Fruit fly (Drosophila melanogaster): ENCODE results near the gene smog.
A peak's percentile ranks its signal among the peaks of the same experiment; 100 is the strongest.

smog gene

DNA sequence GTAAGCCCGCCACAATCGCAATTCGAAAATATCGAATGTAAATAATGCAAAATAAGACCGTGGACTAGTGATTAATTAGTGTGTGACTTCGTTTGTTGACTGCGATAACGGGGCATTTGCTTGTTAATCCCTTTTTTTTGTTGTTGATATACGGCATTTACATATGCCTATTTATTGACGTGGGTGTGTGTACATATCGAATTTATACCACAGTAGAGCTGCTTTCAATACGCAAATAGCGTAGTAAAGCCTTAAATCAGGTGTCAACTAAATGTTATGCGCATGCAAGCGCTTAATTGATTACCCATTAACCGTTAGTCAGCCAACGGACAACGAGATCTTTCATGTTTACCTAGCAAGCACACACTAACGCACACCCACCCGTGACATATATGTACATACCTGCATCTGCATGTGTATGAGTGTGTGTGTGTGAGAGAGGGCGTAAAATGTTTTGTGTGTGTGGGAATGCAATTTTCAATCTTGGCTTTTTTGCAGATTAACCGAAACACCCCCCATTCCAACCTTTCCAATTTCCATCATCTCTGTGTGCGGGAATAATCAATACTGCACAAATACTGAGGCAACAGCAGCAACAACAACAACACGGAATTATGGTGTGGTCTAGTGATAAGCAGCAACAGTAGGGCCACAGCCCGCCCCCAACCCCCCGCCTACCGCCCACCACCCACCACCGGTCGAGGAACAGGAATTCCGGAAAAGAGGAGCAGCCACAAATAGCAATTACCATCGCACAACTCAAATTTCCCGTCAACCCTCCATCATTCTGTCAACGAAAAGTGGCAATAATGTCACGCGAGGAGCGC is 14.0 kb upstream of the smog start (continued):
- TF ChIP-seq grau (tag; optimal IDR thresholded peaks at IDR 0.05) (no peak), gfzf (GFP tag; optimal IDR thresholded peaks at IDR 0.05) (no peak), kah (GFP tag; optimal IDR thresholded peaks at IDR 0.05) (peak; percentile 36), wek (GFP tag; optimal IDR thresholded peaks at IDR 0.05) (peak; percentile 63), CG2875 (GFP tag; optimal IDR thresholded peaks at IDR 0.05) (peak; percentile 68), NC2α (GFP tag; optimal IDR thresholded peaks at IDR 0.05) (no peak), vfl (GFP tag; optimal IDR thresholded peaks at IDR 0.05) (no peak), CG10209 (GFP tag; optimal IDR thresholded peaks at IDR 0.05) (peak; percentile 38), CG12071 (GFP tag; optimal IDR thresholded peaks at IDR 0.05) (peak; percentile 66), Pdp1 (GFP tag; optimal IDR thresholded peaks at IDR 0.05) (peak in 1 of 2 experiments; percentile 4), pfk (GFP tag; optimal IDR thresholded peaks at IDR 0.05) (peak; percentile 47), Med (GFP tag) (peak; percentile 65), D (optimal IDR thresholded peaks at IDR 0.05) (no peak), D (GFP tag; optimal IDR thresholded peaks at IDR 0.05) (peak; percentile 49), Ssrp (tag; optimal IDR thresholded peaks at IDR 0.05) (peak; percentile 1), trh (GFP tag; optimal IDR thresholded peaks at IDR 0.05) (no peak), CG11560 (tag; IDR thresholded peaks at IDR 0.05) (no peak), da (GFP tag; optimal IDR thresholded peaks at IDR 0.05) (no peak), sug (tag; optimal IDR thresholded peaks at IDR 0.05) (peak; percentile 28), twi (tag; optimal IDR thresholded peaks at IDR 0.05) (no peak), Ets97D (GFP tag; optimal IDR thresholded peaks at IDR 0.05) (no peak), Hand (GFP tag; optimal IDR thresholded peaks at IDR 0.05) (no peak), CG12299 (tag; optimal IDR thresholded peaks at IDR 0.05) (peak; percentile 53), CG12236 (GFP tag; optimal IDR thresholded peaks at IDR 0.05) (no peak), Dll (GFP tag; IDR thresholded peaks at IDR 0.05; ENCODE audit: partially characterized antibody) (no peak), CG7928 (GFP tag; optimal IDR thresholded peaks at IDR 0.05) (no peak), Spps (tag; optimal IDR thresholded peaks at IDR 0.05) (peak; percentile 5), Sox102F (GFP tag; optimal IDR thresholded peaks at IDR 0.05) (peak; percentile 55), TFAM (GFP tag; optimal IDR thresholded peaks at IDR 0.05) (peak; percentile 18), CG14860 (GFP tag; IDR thresholded peaks at IDR 0.05; ENCODE audit: partially characterized antibody) (no peak), usp (GFP tag; optimal IDR thresholded peaks at IDR 0.05) (no peak), CG12744 (GFP tag; optimal IDR thresholded peaks at IDR 0.05) (no peak), ap (GFP tag; IDR thresholded peaks at IDR 0.05) (peak; percentile 35; the same call in 1 of the 2 replicates), CG33557 (GFP tag; optimal IDR thresholded peaks at IDR 0.05) (peak; percentile 44), slp2 (GFP tag; optimal IDR thresholded peaks at IDR 0.05) (no peak), seq (GFP tag; IDR thresholded peaks at IDR 0.05) (no peak; the same call in 1 of the 2 replicates), Atf6 (GFP tag; IDR thresholded peaks at IDR 0.05) (no peak), CG9817 (tag; optimal IDR thresholded peaks at IDR 0.05) (no peak), fd64A (GFP tag; optimal IDR thresholded peaks at IDR 0.05) (peak; percentile 92), Hey (tag; optimal IDR thresholded peaks at IDR 0.05) (no peak), tna (GFP tag; IDR thresholded peaks at IDR 0.05; ENCODE audit: partially characterized antibody) (no peak), CG2678 (tag; optimal IDR thresholded peaks at IDR 0.05) (peak; percentile 71), sob (GFP tag; IDR thresholded peaks at IDR 0.05) (0 out of 2 replicates have a peak, but pooled peaks have one; percentile 38), HmgD (GFP tag; optimal IDR thresholded peaks at IDR 0.05) (no peak), CG12769 (tag; optimal IDR thresholded peaks at IDR 0.05) (no peak), D19B (GFP tag; optimal IDR thresholded peaks at IDR 0.05) (no peak), YL-1 (GFP tag; optimal IDR thresholded peaks at IDR 0.05) (no peak), gt (GFP tag; IDR thresholded peaks at IDR 0.05) (no peak), CG13287 (GFP tag; IDR thresholded peaks at IDR 0.05; ENCODE audit: partially characterized antibody) (no peak)
